Fruit fly (Drosophila melanogaster) whole organism, wandering third instar larva: ENCODE data around the gene Rchy1.

Experiments
- Hr78 ChIP-seq: fragments of >200 bp; optimal IDR thresholded peaks from 2 replicates; lab custom pipeline; 2017; ENCODE audit warnings: missing biosample characterization, missing genetic modification characterization
- jim ChIP-seq: fragments of 175-275, 200-325 bp; sonication (Bioruptor generic); optimal IDR thresholded peaks from 2 replicates; lab custom pipeline; 2016; ENCODE audit warnings: missing biosample characterization, mild to moderate bottlenecking, missing genetic modification characterization
- pan ChIP-seq: fragments of >200 bp; optimal IDR thresholded peaks from 2 replicates; lab custom pipeline; 2017
- usp ChIP-seq: fragments of >200 bp; optimal IDR thresholded peaks from 2 replicates; lab custom pipeline; 2017; ENCODE audit warnings: missing biosample characterization, missing genetic modification characterization

- TF ChIP-seq pan (lab: Kevin White, UChicago) (peak; percentile 62), Hr78 (no peak), usp (GFP tag; lab: Kevin White, UChicago) (no peak), jim (GFP tag; lab: Kevin White, UChicago) (peak; percentile 77)
Observed at dm6 chr2L:6473076-6474037, 7.9 kb upstream of the Rchy1 start, which contains the start of gene mmy.
